Fruit fly (Drosophila melanogaster): Measurements from ENCODE around the gene dpr17.

Gene dpr17

dm6 chr3R:12078961-12079360, 15.7 kb upstream of the dpr17 start (continued):
- TF ChIP-seq CG14050 (GFP tag; IDR thresholded peaks at IDR 0.05), result peak; percentile 74
- TF ChIP-seq CG18011 (GFP tag; optimal IDR thresholded peaks at IDR 0.05), result peak; percentile 24
- peak; percentile 1 for TF ChIP-seq fd64A (GFP tag; optimal IDR thresholded peaks at IDR 0.05)
- peak; percentile 60 for TF ChIP-seq fd3F (GFP tag; optimal IDR thresholded peaks at IDR 0.05)
- peak; percentile 15 for TF ChIP-seq Six4 (GFP tag; optimal IDR thresholded peaks at IDR 0.05)
- TF ChIP-seq sna (GFP tag; IDR thresholded peaks at IDR 0.05; ENCODE audit: partially characterized antibody), result no peak
- TF ChIP-seq CG11560 (tag; IDR thresholded peaks at IDR 0.05), result no peak; the same call in 2 of the 3 replicates
- peak in 1 of 2 experiments; percentile 12 for TF ChIP-seq crp (GFP tag; optimal IDR thresholded peaks at IDR 0.05)
- no peak for TF ChIP-seq repo (GFP tag; optimal IDR thresholded peaks at IDR 0.05)
- TF ChIP-seq Atf6 (GFP tag; IDR thresholded peaks at IDR 0.05), result peak; percentile 82
- no peak for TF ChIP-seq Lhr (GFP tag; optimal IDR thresholded peaks at IDR 0.05)
- no peak for TF ChIP-seq CG3995 (GFP tag; optimal IDR thresholded peaks at IDR 0.05)
- TF ChIP-seq pnt (GFP tag; optimal IDR thresholded peaks at IDR 0.05), result no peak
- peak; percentile 79 for TF ChIP-seq HHEX (GFP tag; optimal IDR thresholded peaks at IDR 0.05)
- TF ChIP-seq Nf-YA (GFP tag; IDR thresholded peaks at IDR 0.05), result peak; percentile 65; the same call in 1 of the 2 replicates
- peak; percentile 77 for TF ChIP-seq so (GFP tag; IDR thresholded peaks at IDR 0.05)
- TF ChIP-seq CG16779 (GFP tag; IDR thresholded peaks at IDR 0.05), result no peak
- no peak for TF ChIP-seq HLH4C (GFP tag; IDR thresholded peaks at IDR 0.05; ENCODE audit: partially characterized antibody)
- peak; percentile 69; the same call in 1 of the 2 replicates for TF ChIP-seq ara (GFP tag; IDR thresholded peaks at IDR 0.05)
- no peak for TF ChIP-seq CG1647 (GFP tag; optimal IDR thresholded peaks at IDR 0.05)
- no peak for TF ChIP-seq bigmax (GFP tag; optimal IDR thresholded peaks at IDR 0.05)
- no peak for TF ChIP-seq sqz (GFP tag; optimal IDR thresholded peaks at IDR 0.05)
- no peak for TF ChIP-seq ato (GFP tag; IDR thresholded peaks at IDR 0.05; ENCODE audit: partially characterized antibody)
- no peak for TF ChIP-seq pros (GFP tag; optimal IDR thresholded peaks at IDR 0.05)
- peak; percentile 66 for TF ChIP-seq B-H2 (GFP tag; optimal IDR thresholded peaks at IDR 0.05)
- TF ChIP-seq dysf (GFP tag; IDR thresholded peaks at IDR 0.05), result peak; percentile 87
- peak; percentile 45; the same call in 1 of the 2 replicates for TF ChIP-seq CG4404 (GFP tag; IDR thresholded peaks at IDR 0.05)
- no peak for TF ChIP-seq CG15073 (GFP tag; optimal IDR thresholded peaks at IDR 0.05)
- no peak for TF ChIP-seq maf-S (GFP tag; optimal IDR thresholded peaks at IDR 0.05)
- no peak for TF ChIP-seq CG18262 (tag; optimal IDR thresholded peaks at IDR 0.05)
- no peak for TF ChIP-seq HmgZ (tag; optimal IDR thresholded peaks at IDR 0.05)
- TF ChIP-seq CG11695 (GFP tag; IDR thresholded peaks at IDR 0.05), result peak; percentile 85; the same call in 2 of the 3 replicates
- TF ChIP-seq Lpt (GFP tag; optimal IDR thresholded peaks at IDR 0.05), result no peak
- TF ChIP-seq CG4328 (GFP tag; optimal IDR thresholded peaks at IDR 0.05), result peak; percentile 45
- TF ChIP-seq Hmr (GFP tag; optimal IDR thresholded peaks at IDR 0.05), result peak; percentile 86
- TF ChIP-seq ATbp (GFP tag; optimal IDR thresholded peaks at IDR 0.05), result peak; percentile 79
- peak; percentile 71; the same call in 2 of the 3 replicates for TF ChIP-seq gce (GFP tag; IDR thresholded peaks at IDR 0.05)
- no peak for TF ChIP-seq HLHmδ (GFP tag; optimal IDR thresholded peaks at IDR 0.05)
- TF ChIP-seq gt (GFP tag; IDR thresholded peaks at IDR 0.05), result peak; percentile 45; the same call in 1 of the 2 replicates
- TF ChIP-seq stc (GFP tag; IDR thresholded peaks at IDR 0.05), result peak; percentile 78; the same call in 1 of the 2 replicates
- TF ChIP-seq CG11723 (GFP tag; optimal IDR thresholded peaks at IDR 0.05), result no peak
- TF ChIP-seq CG10654 (GFP tag; optimal IDR thresholded peaks at IDR 0.05), result peak; percentile 48
- no peak for TF ChIP-seq gro (GFP tag; optimal IDR thresholded peaks at IDR 0.05)
- no peak for TF ChIP-seq lilli (GFP tag; optimal IDR thresholded peaks at IDR 0.05)
- peak; percentile 49; the same call in 3 of the 4 replicates for TF ChIP-seq Gug (GFP tag; IDR thresholded peaks at IDR 0.05)
- no peak for TF ChIP-seq CG8924 (tag; optimal IDR thresholded peaks at IDR 0.05)
- TF ChIP-seq pfk (GFP tag; optimal IDR thresholded peaks at IDR 0.05), result no peak
- peak; percentile 63 for TF ChIP-seq gsb-n (tag; optimal IDR thresholded peaks at IDR 0.05)
- no peak for TF ChIP-seq bowl (GFP tag; IDR thresholded peaks at IDR 0.05)
- peak; percentile 38; the same call in 1 of the 3 replicates for TF ChIP-seq CG3726 (GFP tag; IDR thresholded peaks at IDR 0.05)
- TF ChIP-seq gfzf (GFP tag; optimal IDR thresholded peaks at IDR 0.05), result no peak

Data from whole organism, embryonic.